Comparison of ENCODE assay signal across 6 worm cellular contexts in the genomic region with DNA sequence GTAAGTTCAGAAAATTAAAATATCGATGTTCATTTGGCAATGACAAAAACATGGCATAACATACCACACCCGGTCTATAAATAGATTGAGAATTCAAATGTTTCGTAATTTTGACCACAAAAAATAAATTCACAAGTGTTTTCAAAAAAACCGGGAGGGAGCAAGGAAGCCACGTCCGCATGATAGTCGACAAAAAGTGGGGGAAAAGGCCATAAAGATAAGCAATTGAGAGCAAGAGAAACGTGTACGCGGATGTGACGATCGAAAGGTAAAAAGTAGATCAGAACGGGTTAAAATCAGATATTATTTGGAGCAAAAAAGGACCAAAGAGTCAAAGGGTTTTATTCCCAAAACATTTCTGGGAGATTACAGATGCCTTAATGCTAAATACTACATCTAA.
TF ChIP-seq lines count a peak whose summit lies in the region.

No protein-coding gene starts in this region.

TF ChIP-seq in whole organism, L1 larva, 84 proteins besides CTCF, POLR2A, EP300 and RAD21:
- peak; percentile 56 for TF ChIP-seq elt-2 (tag; optimal IDR thresholded peaks at IDR 0.05; lab: Kevin White, UChicago)
- no peak for TF ChIP-seq nhr-20 (tag; optimal IDR thresholded peaks at IDR 0.05; lab: Kevin White, UChicago)

TF ChIP-seq in whole organism, L2 larva, 48 proteins besides CTCF, POLR2A, EP300 and RAD21:
- no peak for TF ChIP-seq nhr-11 (tag; optimal IDR thresholded peaks at IDR 0.05; lab: Kevin White, UChicago)
- peak; percentile 76 for TF ChIP-seq fos-1 (tag; optimal IDR thresholded peaks at IDR 0.05; lab: Kevin White, UChicago)
- TF ChIP-seq ceh-82 (tag; optimal IDR thresholded peaks at IDR 0.05; lab: Kevin White, UChicago) = no peak
- no peak for TF ChIP-seq unc-39 (tag; optimal IDR thresholded peaks at IDR 0.05; lab: Kevin White, UChicago)
- TF ChIP-seq sem-4 (tag; optimal IDR thresholded peaks at IDR 0.05; lab: Kevin White, UChicago) = no peak
- TF ChIP-seq crh-2 (tag; optimal IDR thresholded peaks at IDR 0.05; lab: Kevin White, UChicago) = peak; percentile 50
- no peak for TF ChIP-seq ZK546.5 (tag; optimal IDR thresholded peaks at IDR 0.05; lab: Kevin White, UChicago)
- TF ChIP-seq sma-3 (GFP tag; optimal IDR thresholded peaks at IDR 0.05; lab: Kevin White, UChicago) = no peak
- TF ChIP-seq snpc-4 (tag; optimal IDR thresholded peaks at IDR 0.05; lab: Kevin White, UChicago) = no peak
- TF ChIP-seq F13H6.1 (tag; optimal IDR thresholded peaks at IDR 0.05; lab: Kevin White, UChicago) = no peak
- TF ChIP-seq nhr-129 (tag; optimal IDR thresholded peaks at IDR 0.05; lab: Kevin White, UChicago) = no peak
- no peak for TF ChIP-seq mab-5 (tag; optimal IDR thresholded peaks at IDR 0.05; lab: Kevin White, UChicago)
- TF ChIP-seq unc-55 (GFP tag; optimal IDR thresholded peaks at IDR 0.05; lab: Kevin White, UChicago) = no peak
- no peak for TF ChIP-seq ztf-1 (GFP tag; conservative IDR thresholded peaks at IDR 0.05; lab: Robert Waterston, UW)
TF ChIP-seq in whole organism, L2 larva: peak in this region for 2.

TF ChIP-seq in whole organism, L3 larva, 47 proteins besides CTCF, POLR2A, EP300 and RAD21:
- TF ChIP-seq pqm-1 (tag; optimal IDR thresholded peaks at IDR 0.05; lab: Kevin White, UChicago) = peak; percentile 66
- no peak for TF ChIP-seq nfya-1 (tag; optimal IDR thresholded peaks at IDR 0.05; lab: Kevin White, UChicago; ENCODE audit: insufficient read depth)
- TF ChIP-seq nhr-77 (tag; optimal IDR thresholded peaks at IDR 0.05; lab: Kevin White, UChicago) = no peak
- no peak for TF ChIP-seq mml-1 (tag; optimal IDR thresholded peaks at IDR 0.05; lab: Kevin White, UChicago)
- TF ChIP-seq ceh-16 (tag; optimal IDR thresholded peaks at IDR 0.05; lab: Kevin White, UChicago) = no peak
- no peak for TF ChIP-seq lin-39 (tag; optimal IDR thresholded peaks at IDR 0.05; lab: Kevin White, UChicago)
- peak; percentile 31 for TF ChIP-seq jun-1 (tag; optimal IDR thresholded peaks at IDR 0.05; lab: Kevin White, UChicago)
- no peak for TF ChIP-seq ceh-28 (tag; optimal IDR thresholded peaks at IDR 0.05; lab: Kevin White, UChicago)
- no peak for TF ChIP-seq R02D3.7 (tag; optimal IDR thresholded peaks at IDR 0.05; lab: Kevin White, UChicago)
- TF ChIP-seq egl-27 (tag; optimal IDR thresholded peaks at IDR 0.05; lab: Kevin White, UChicago) = no peak
- peak; percentile 85 for TF ChIP-seq elt-2 (tag; optimal IDR thresholded peaks at IDR 0.05; lab: Kevin White, UChicago)
- TF ChIP-seq nhr-28 (tag; optimal IDR thresholded peaks at IDR 0.05; lab: Kevin White, UChicago) = no peak
- no peak for TF ChIP-seq nhr-12 (tag; optimal IDR thresholded peaks at IDR 0.05; lab: Kevin White, UChicago)
TF ChIP-seq in whole organism, L3 larva: peak in this region for 3.

TF ChIP-seq in whole organism, L4 larva, 104 proteins besides CTCF, POLR2A, EP300 and RAD21 (continues in another document):
- no peak for TF ChIP-seq ztf-11 (tag; optimal IDR thresholded peaks at IDR 0.05; lab: Kevin White, UChicago)
- TF ChIP-seq zfp-3 (GFP tag; conservative IDR thresholded peaks at IDR 0.05; lab: Robert Waterston, UW) = no peak
- TF ChIP-seq nhr-6 (tag; optimal IDR thresholded peaks at IDR 0.05; lab: Kevin White, UChicago) = no peak
- TF ChIP-seq daf-16 (GFP tag; optimal IDR thresholded peaks at IDR 0.05; lab: Kevin White, UChicago) = no peak
- TF ChIP-seq daf-16 (tag; optimal IDR thresholded peaks at IDR 0.05; lab: Kevin White, UChicago) = peak; percentile 34
- no peak for TF ChIP-seq Y48G9A.11 (GFP tag; IDR thresholded peaks at IDR 0.05; lab: Robert Waterston, UW)
- TF ChIP-seq nhr-102 (tag; optimal IDR thresholded peaks at IDR 0.05; lab: Kevin White, UChicago) = no peak
- TF ChIP-seq pha-4 (GFP tag; IDR thresholded peaks at IDR 0.05; lab: Robert Waterston, UW) = no peak
- no peak for TF ChIP-seq pha-4 (tag; optimal IDR thresholded peaks at IDR 0.05; lab: Kevin White, UChicago)
- TF ChIP-seq hmg-1.1 (GFP tag; IDR thresholded peaks at IDR 0.05; lab: Robert Waterston, UW) = no peak
- no peak for TF ChIP-seq ces-1 (GFP tag; optimal IDR thresholded peaks at IDR 0.05; lab: Kevin White, UChicago)
- TF ChIP-seq hlh-11 (tag; optimal IDR thresholded peaks at IDR 0.05; lab: Kevin White, UChicago) = peak; percentile 61
- TF ChIP-seq dmd-6 (GFP tag; IDR thresholded peaks at IDR 0.05; lab: Robert Waterston, UW) = peak; percentile 54; the same call in 1 of the 2 replicates
- no peak for TF ChIP-seq snpc-1.2 (GFP tag; IDR thresholded peaks at IDR 0.05; lab: Robert Waterston, UW)
- TF ChIP-seq R02D3.7 (tag; optimal IDR thresholded peaks at IDR 0.05; lab: Kevin White, UChicago) = no peak
- TF ChIP-seq unc-130 (GFP tag; optimal IDR thresholded peaks at IDR 0.05; lab: Kevin White, UChicago) = no peak
- peak; percentile 55 for TF ChIP-seq nhr-28 (tag; optimal IDR thresholded peaks at IDR 0.05; lab: Kevin White, UChicago)
- TF ChIP-seq T26A8.4 (GFP tag; IDR thresholded peaks at IDR 0.05; lab: Robert Waterston, UW) = no peak
- no peak for TF ChIP-seq mxl-3 (GFP tag; optimal IDR thresholded peaks at IDR 0.05; lab: Kevin White, UChicago)
- TF ChIP-seq rbr-2 (tag; optimal IDR thresholded peaks at IDR 0.05; lab: Kevin White, UChicago) = no peak
- TF ChIP-seq mdl-1 (tag; optimal IDR thresholded peaks at IDR 0.05; lab: Kevin White, UChicago) = peak in 1 of 2 experiments; percentile 17

TF ChIP-seq in whole organism, late embryonic, 69 proteins besides CTCF, POLR2A, EP300 and RAD21:
- TF ChIP-seq elt-2 (tag; optimal IDR thresholded peaks at IDR 0.05; lab: Kevin White, UChicago) = peak; percentile 1
- TF ChIP-seq pros-1 (tag; optimal IDR thresholded peaks at IDR 0.05; lab: Kevin White, UChicago) = no peak
- TF ChIP-seq dve-1 (tag; optimal IDR thresholded peaks at IDR 0.05; lab: Kevin White, UChicago) = no peak
- no peak for TF ChIP-seq hlh-8 (tag; optimal IDR thresholded peaks at IDR 0.05; lab: Kevin White, UChicago)

TF ChIP-seq in whole organism, young adult, 124 proteins besides CTCF, POLR2A, EP300 and RAD21:
- peak; percentile 62 for TF ChIP-seq nhr-80 (tag; optimal IDR thresholded peaks at IDR 0.05; lab: Kevin White, UChicago)
- TF ChIP-seq ZK185.1 (tag; optimal IDR thresholded peaks at IDR 0.05; lab: Kevin White, UChicago; ENCODE audit: poor library complexity, severe bottlenecking) = no peak
